Worm (Caenorhabditis elegans): ENCODE measurements around the gene osm-1.

osm-1 gene

DNA sequence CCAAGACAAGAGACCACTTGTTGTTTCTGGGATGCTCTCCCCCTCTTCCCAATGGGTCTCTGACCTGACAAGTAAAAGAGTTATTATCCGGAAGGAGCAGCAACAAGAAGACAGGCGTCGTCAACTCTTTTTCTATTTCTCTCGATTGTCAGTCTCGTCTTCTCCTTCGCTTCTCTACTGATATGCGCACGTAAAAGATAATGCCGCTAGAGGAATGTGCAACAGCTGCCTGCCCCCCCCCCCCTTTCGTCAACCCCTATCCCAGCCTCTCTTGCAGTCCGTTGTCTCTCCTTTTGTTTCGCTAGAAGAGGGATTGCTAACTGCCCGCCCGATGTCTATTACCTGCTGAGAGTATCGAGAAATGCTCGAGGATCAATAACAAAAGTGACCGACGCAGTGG is 14.8 kb upstream of the osm-1 start:
- no peak for TF ChIP-seq aly-2 (tag; optimal IDR thresholded peaks at IDR 0.05)
- peak; percentile 51 for TF ChIP-seq sma-9 (GFP tag; optimal IDR thresholded peaks at IDR 0.05)
- no peak for TF ChIP-seq sma-9 (tag; optimal IDR thresholded peaks at IDR 0.05)
- TF ChIP-seq lin-13 (GFP tag; optimal IDR thresholded peaks at IDR 0.05), result no peak
- no peak for TF ChIP-seq nhr-25 (tag; optimal IDR thresholded peaks at IDR 0.05)
- no peak for TF ChIP-seq zag-1 (tag; optimal IDR thresholded peaks at IDR 0.05)
- TF ChIP-seq lin-39 (tag; optimal IDR thresholded peaks at IDR 0.05), result no peak
- TF ChIP-seq crh-2 (tag; optimal IDR thresholded peaks at IDR 0.05), result no peak
- TF ChIP-seq nhr-6 (tag; optimal IDR thresholded peaks at IDR 0.05), result no peak
- TF ChIP-seq nhr-21 (tag; optimal IDR thresholded peaks at IDR 0.05), result no peak
- peak; percentile 7 for TF ChIP-seq C34F6.9 (tag; optimal IDR thresholded peaks at IDR 0.05)
- TF ChIP-seq peb-1 (tag; optimal IDR thresholded peaks at IDR 0.05), result no peak
- TF ChIP-seq F13H6.1 (tag; optimal IDR thresholded peaks at IDR 0.05), result peak; percentile 59
- no peak for TF ChIP-seq ztf-4 (tag; optimal IDR thresholded peaks at IDR 0.05)
- TF ChIP-seq nhr-129 (tag; optimal IDR thresholded peaks at IDR 0.05), result peak; percentile 44
- TF ChIP-seq Y55F3AM.14 (GFP tag; optimal IDR thresholded peaks at IDR 0.05), result no peak
- no peak for TF ChIP-seq skn-1 (tag; optimal IDR thresholded peaks at IDR 0.05)
- no peak for TF ChIP-seq elt-3 (tag; optimal IDR thresholded peaks at IDR 0.05)
- no peak for TF ChIP-seq dmd-4 (tag; optimal IDR thresholded peaks at IDR 0.05)
- TF ChIP-seq mbf-1 (tag; optimal IDR thresholded peaks at IDR 0.05), result no peak
- no peak for TF ChIP-seq sma-3 (GFP tag; optimal IDR thresholded peaks at IDR 0.05)
- TF ChIP-seq ZK546.5 (tag; optimal IDR thresholded peaks at IDR 0.05), result no peak
- no peak for TF ChIP-seq R02D3.7 (tag; optimal IDR thresholded peaks at IDR 0.05)
- no peak for TF ChIP-seq ztf-1 (GFP tag; conservative IDR thresholded peaks at IDR 0.05)
- TF ChIP-seq sem-4 (tag; optimal IDR thresholded peaks at IDR 0.05), result no peak
- TF ChIP-seq egl-27 (tag; optimal IDR thresholded peaks at IDR 0.05), result no peak

DNA sequence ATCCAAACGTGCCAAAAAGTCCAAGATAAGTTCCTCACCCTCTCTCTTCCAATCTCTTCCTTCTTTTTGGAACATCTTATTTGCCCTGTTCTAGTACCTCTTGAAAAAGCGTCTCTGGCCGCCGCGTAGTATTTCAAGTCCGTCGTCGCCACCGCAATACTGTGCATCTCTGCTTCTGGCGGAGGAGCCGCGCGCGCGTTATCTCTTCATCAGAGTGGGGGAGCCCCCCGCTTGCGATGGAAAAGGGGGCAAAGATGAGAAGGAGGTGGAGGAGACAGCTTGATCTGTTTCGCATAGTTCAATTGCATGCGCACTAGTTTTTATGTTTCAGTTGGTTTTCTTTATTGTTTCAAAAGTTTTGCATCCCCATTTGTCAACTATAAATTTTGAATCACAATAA is 12.7 kb upstream of the osm-1 start:
- TF ChIP-seq aly-2 (tag; optimal IDR thresholded peaks at IDR 0.05) (no peak), ztf-1 (GFP tag; conservative IDR thresholded peaks at IDR 0.05) (no peak), lsy-2 (tag; optimal IDR thresholded peaks at IDR 0.05) (no peak), sma-3 (GFP tag; optimal IDR thresholded peaks at IDR 0.05) (no peak), dmd-4 (tag; optimal IDR thresholded peaks at IDR 0.05) (no peak), mbf-1 (tag; optimal IDR thresholded peaks at IDR 0.05) (no peak), C34F6.9 (tag; optimal IDR thresholded peaks at IDR 0.05) (no peak), nhr-237 (tag; optimal IDR thresholded peaks at IDR 0.05) (no peak), lin-11 (tag; optimal IDR thresholded peaks at IDR 0.05) (no peak), mab-5 (tag; optimal IDR thresholded peaks at IDR 0.05) (no peak), snpc-4 (tag; optimal IDR thresholded peaks at IDR 0.05) (no peak), peb-1 (tag; optimal IDR thresholded peaks at IDR 0.05) (no peak), lin-13 (GFP tag; optimal IDR thresholded peaks at IDR 0.05) (no peak), zag-1 (tag; optimal IDR thresholded peaks at IDR 0.05) (no peak), blmp-1 (tag; optimal IDR thresholded peaks at IDR 0.05; ENCODE audit: insufficient read depth) (no peak), ama-1 (optimal IDR thresholded peaks at IDR 0.05) (no peak), F13H6.1 (tag; optimal IDR thresholded peaks at IDR 0.05) (no peak), nhr-11 (tag; optimal IDR thresholded peaks at IDR 0.05) (no peak)

DNA sequence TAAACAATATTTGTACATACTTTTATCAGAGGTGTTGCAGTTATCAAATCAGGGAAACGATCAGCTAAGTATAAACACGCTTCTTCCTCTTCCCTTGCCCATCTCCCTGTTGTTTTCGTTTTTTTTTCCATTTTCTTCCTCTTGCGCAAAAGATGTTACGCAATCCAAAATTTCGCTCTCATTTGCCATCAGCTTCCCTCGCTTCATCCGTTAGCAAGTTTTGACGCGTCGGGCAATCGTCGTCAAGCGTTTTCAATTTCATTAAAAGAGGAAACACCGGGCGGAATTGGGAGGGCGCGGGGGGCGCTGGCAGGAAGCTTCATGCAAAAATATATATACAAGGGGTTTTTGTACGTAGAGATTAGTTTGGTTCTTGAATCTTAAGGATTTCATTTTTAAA is 10.5 kb upstream of the osm-1 start:
- TF ChIP-seq zag-1 (tag; optimal IDR thresholded peaks at IDR 0.05) (no peak), blmp-1 (tag; optimal IDR thresholded peaks at IDR 0.05; ENCODE audit: insufficient read depth) (peak; percentile 49)

DNA sequence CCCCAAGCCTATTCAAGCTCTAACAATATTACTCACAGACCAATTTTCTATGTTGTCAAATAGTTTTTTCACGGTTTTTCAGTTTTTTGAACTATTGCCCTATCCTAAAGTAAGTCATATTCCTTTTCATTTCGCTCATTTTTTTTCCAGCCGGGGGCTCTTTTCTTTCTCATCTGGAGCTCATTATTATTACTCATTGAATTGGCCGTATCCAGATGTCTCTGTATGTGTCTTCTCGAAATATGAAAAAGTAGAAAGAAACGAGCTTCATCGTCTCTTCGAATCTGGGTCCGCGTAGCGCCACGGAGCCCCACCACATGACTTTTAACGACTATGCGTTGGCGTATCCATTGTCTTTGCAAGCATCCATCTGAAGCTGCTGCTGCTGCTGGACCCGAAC is 10.0 kb upstream of the osm-1 start:
- TF ChIP-seq nhr-10 (tag; optimal IDR thresholded peaks at IDR 0.05) (no peak), nhr-21 (tag; optimal IDR thresholded peaks at IDR 0.05) (no peak), nhr-77 (tag; optimal IDR thresholded peaks at IDR 0.05) (no peak), ZK546.5 (tag; optimal IDR thresholded peaks at IDR 0.05) (no peak), lin-11 (tag; optimal IDR thresholded peaks at IDR 0.05) (no peak), snpc-4 (tag; optimal IDR thresholded peaks at IDR 0.05) (no peak), mbf-1 (tag; optimal IDR thresholded peaks at IDR 0.05) (no peak), lin-39 (tag; optimal IDR thresholded peaks at IDR 0.05) (no peak), Y55F3AM.14 (GFP tag; optimal IDR thresholded peaks at IDR 0.05) (no peak), crh-2 (tag; optimal IDR thresholded peaks at IDR 0.05) (no peak), nhr-23 (tag; optimal IDR thresholded peaks at IDR 0.05) (no peak), aly-2 (tag; optimal IDR thresholded peaks at IDR 0.05) (no peak), elt-1 (tag; optimal IDR thresholded peaks at IDR 0.05) (no peak), nhr-129 (tag; optimal IDR thresholded peaks at IDR 0.05) (no peak), nhr-11 (tag; optimal IDR thresholded peaks at IDR 0.05) (no peak)
